Fruit fly (Drosophila melanogaster) whole organism, embryonic: ENCODE results near the gene CG11596.

Experiments
- Ada2b ChIP-seq: fragments of 200-800 bp; sonication (Bioruptor generic); IDR thresholded peaks from 2 replicates; pipeline ENCODE4 v1.3.6; 2022; ENCODE audit warnings: missing biosample characterization, missing genetic modification characterization
- Blimp-1 ChIP-seq: fragments of 200-800 bp; sonication (Bioruptor generic); optimal IDR thresholded peaks from 3 replicates; lab custom pipeline; 2018; ENCODE audit warnings: missing biosample characterization, missing genetic modification characterization, mild to moderate bottlenecking, moderate library complexity, missing genetic modification reagents
- BtbVII ChIP-seq: fragments of 200-800 bp; sonication (Bioruptor generic); optimal IDR thresholded peaks from 3 replicates; lab custom pipeline; 2017; ENCODE audit warnings: missing biosample characterization, mild to moderate bottlenecking, missing genetic modification characterization
- CG10321 ChIP-seq: fragments of 200-800 bp; sonication (Bioruptor generic); IDR thresholded peaks from 2 replicates; pipeline ENCODE4 v1.3.6; 2022; ENCODE audit warnings: missing biosample characterization, missing genetic modification characterization
- CG10366 ChIP-seq: fragments of 200-800 bp; sonication (Bioruptor generic); IDR thresholded peaks from 2 replicates; pipeline ENCODE4 v1.3.6; 2022; ENCODE audit warnings: missing biosample characterization, missing genetic modification characterization
- CG11456 ChIP-seq: fragments of 200-800 bp; sonication (Bioruptor generic); IDR thresholded peaks from 3 replicates; pipeline ENCODE4 v1.3.6; 2022; ENCODE audit warnings: missing biosample characterization, missing genetic modification characterization
- CG12155 ChIP-seq: fragments of 200-800 bp; sonication (Bioruptor generic); optimal IDR thresholded peaks from 3 replicates; lab custom pipeline; 2016; ENCODE audit warnings: missing biosample characterization, missing genetic modification characterization
- CG12219 ChIP-seq: fragments of 200-800 bp; sonication (Bioruptor generic); optimal IDR thresholded peaks from 3 replicates; lab custom pipeline; 2018; ENCODE audit warnings: missing biosample characterization, mild to moderate bottlenecking, missing genetic modification characterization
- CG12299 ChIP-seq: fragments of 200-800 bp; sonication (Bioruptor generic); optimal IDR thresholded peaks from 2 replicates; lab custom pipeline; 2018; ENCODE audit warnings: missing biosample characterization, mild to moderate bottlenecking, missing genetic modification characterization
- CG14441 ChIP-seq: fragments of 200-800 bp; sonication (Bioruptor generic); IDR thresholded peaks from 2 replicates; pipeline ENCODE4 v1.3.6; 2022; ENCODE audit warnings: missing biosample characterization, missing genetic modification characterization
- CG14860 ChIP-seq: fragments of 200-800 bp; sonication (Bioruptor generic); IDR thresholded peaks from 3 replicates; pipeline ENCODE4 v1.3.6; 2022; ENCODE audit warnings: missing biosample characterization, missing genetic modification characterization; ENCODE audit not compliant: partially characterized antibody
- CG1529 ChIP-seq: fragments of 200-800 bp; sonication (Bioruptor generic); optimal IDR thresholded peaks from 3 replicates; lab custom pipeline; 2018; ENCODE audit warnings: missing biosample characterization, missing genetic modification characterization
- CG1603 ChIP-seq: fragments of 200-800 bp; sonication (Bioruptor generic); optimal IDR thresholded peaks from 2 replicates; lab custom pipeline; 2019; ENCODE audit warnings: missing biosample characterization, mild to moderate bottlenecking, missing genetic modification characterization, moderate library complexity
- CG17186 ChIP-seq: fragments of 200-800 bp; sonication (Bioruptor generic); optimal IDR thresholded peaks from 3 replicates; lab custom pipeline; 2017; ENCODE audit warnings: missing biosample characterization, missing genetic modification reagents, missing genetic modification characterization
- CG17361 ChIP-seq: fragments of 200-800 bp; sonication (Bioruptor generic); IDR thresholded peaks from 3 replicates; pipeline ENCODE4 v1.3.6; 2022; ENCODE audit warnings: missing biosample characterization, missing genetic modification characterization
- CG17568 ChIP-seq: fragments of 200-800 bp; sonication (Bioruptor generic); optimal IDR thresholded peaks from 2 replicates; lab custom pipeline; 2018; ENCODE audit warnings: missing biosample characterization, mild to moderate bottlenecking, missing genetic modification characterization, moderate library complexity
- CG17829 ChIP-seq: fragments of 200-800 bp; optimal IDR thresholded peaks from 2 replicates; lab custom pipeline; 2019; ENCODE audit warnings: missing biosample characterization, mild to moderate bottlenecking, missing genetic modification characterization, moderate library complexity
- CG1792 ChIP-seq: fragments of 200-800 bp; sonication (Bioruptor generic); optimal IDR thresholded peaks from 2 replicates; lab custom pipeline; 2016; ENCODE audit warnings: missing biosample characterization, missing genetic modification characterization
- CG2199 ChIP-seq: fragments of 200-800 bp; sonication (Bioruptor generic); IDR thresholded peaks from 3 replicates; pipeline ENCODE4 v1.3.6; 2022; ENCODE audit warnings: missing biosample characterization, missing genetic modification characterization
- CG3065 ChIP-seq: fragments of 200-800 bp; sonication (Bioruptor generic); optimal IDR thresholded peaks from 2 replicates; lab custom pipeline; 2016; ENCODE audit warnings: missing biosample characterization, missing genetic modification characterization
- CG32767 ChIP-seq: fragments of 200-800 bp; sonication (Bioruptor generic); IDR thresholded peaks from 2 replicates; pipeline ENCODE4 v1.3.6; 2022; ENCODE audit warnings: missing biosample characterization, missing genetic modification characterization
- CG7786 ChIP-seq: fragments of 200-800 bp; sonication (Bioruptor generic); optimal IDR thresholded peaks from 2 replicates; lab custom pipeline; 2016; ENCODE audit warnings: missing biosample characterization, missing genetic modification characterization
- CG9932 ChIP-seq: fragments of 200-800 bp; sonication (Bioruptor generic); IDR thresholded peaks from 2 replicates; pipeline ENCODE4 v1.3.6; 2022; ENCODE audit warnings: missing biosample characterization, missing genetic modification characterization
- CkIIα-i1 ChIP-seq: fragments of 200-800 bp; sonication (Bioruptor generic); IDR thresholded peaks from 2 replicates; pipeline ENCODE4 v1.3.6; 2022; ENCODE audit warnings: missing biosample characterization, missing genetic modification characterization
- Dref ChIP-seq: fragments of 200-800 bp; sonication (Bioruptor generic); IDR thresholded peaks from 2 replicates; pipeline ENCODE4 v1.3.6; 2022; ENCODE audit warnings: missing biosample characterization, missing genetic modification characterization
- Gug ChIP-seq: fragments of 200-800 bp; sonication (Bioruptor generic); IDR thresholded peaks from 4 replicates; pipeline ENCODE4 v1.3.6; 2022; ENCODE audit warnings: missing biosample characterization, missing genetic modification characterization
- HLHmδ ChIP-seq: fragments of 200-800 bp; sonication (Bioruptor generic); optimal IDR thresholded peaks from 2 replicates; lab custom pipeline; 2018; ENCODE audit warnings: missing biosample characterization, mild to moderate bottlenecking, missing genetic modification characterization, moderate library complexity
- Hsf ChIP-seq: fragments of 200-800 bp; sonication (Bioruptor generic); optimal IDR thresholded peaks from 3 replicates; lab custom pipeline; 2016; ENCODE audit warnings: missing biosample characterization, missing genetic modification characterization
- Max ChIP-seq: fragments of 200-800 bp; sonication (Bioruptor generic); optimal IDR thresholded peaks from 2 replicates; lab custom pipeline; 2016; ENCODE audit warnings: missing biosample characterization, mild to moderate bottlenecking, missing genetic modification characterization
- Oli ChIP-seq: fragments of 200-800 bp; sonication (Bioruptor generic); optimal IDR thresholded peaks from 2 replicates; lab custom pipeline; 2018; ENCODE audit warnings: missing biosample characterization, mild to moderate bottlenecking, missing genetic modification characterization, moderate library complexity
- Optix ChIP-seq: fragments of 200-800 bp; sonication (Bioruptor generic); IDR thresholded peaks from 3 replicates; pipeline ENCODE4 v1.3.6; 2022; ENCODE audit warnings: missing biosample characterization, missing genetic modification characterization
- Sry-β ChIP-seq: fragments of 200-800 bp; sonication (Bioruptor generic); optimal IDR thresholded peaks from 2 replicates; lab custom pipeline; 2018; ENCODE audit warnings: missing biosample characterization, mild to moderate bottlenecking, missing genetic modification characterization, moderate library complexity
- az2 ChIP-seq: fragments of 200-800 bp; sonication (Bioruptor generic); optimal IDR thresholded peaks from 3 replicates; lab custom pipeline; 2016; ENCODE audit warnings: missing biosample characterization, missing genetic modification characterization
- bbx ChIP-seq: fragments of 200-800 bp; sonication (Bioruptor generic); IDR thresholded peaks from 2 replicates; pipeline ENCODE4 v1.3.6; 2022; ENCODE audit warnings: missing biosample characterization, missing genetic modification characterization; ENCODE audit not compliant: partially characterized antibody
- bigmax ChIP-seq: fragments of 200-800 bp; sonication (Bioruptor generic); optimal IDR thresholded peaks from 2 replicates; lab custom pipeline; 2018; ENCODE audit warnings: missing biosample characterization, mild to moderate bottlenecking, missing genetic modification characterization
- chinmo ChIP-seq: fragments of 200-800 bp; sonication (Bioruptor generic); IDR thresholded peaks from 4 replicates; pipeline ENCODE4 v1.3.6; 2022; ENCODE audit warnings: missing biosample characterization, missing genetic modification characterization; ENCODE audit not compliant: partially characterized antibody
- dan ChIP-seq: fragments of 200-800 bp; sonication (Bioruptor generic); IDR thresholded peaks from 2 replicates; pipeline ENCODE4 v1.3.6; 2022; ENCODE audit warnings: missing biosample characterization, missing genetic modification characterization
- danr ChIP-seq: fragments of 200-800 bp; sonication (Bioruptor generic); IDR thresholded peaks from 2 replicates; pipeline ENCODE4 v1.3.6; 2022; ENCODE audit warnings: missing biosample characterization, missing genetic modification characterization
- dmrt11E ChIP-seq: fragments of 200-800 bp; sonication (Bioruptor generic); optimal IDR thresholded peaks from 3 replicates; lab custom pipeline; 2018; ENCODE audit warnings: missing biosample characterization, mild to moderate bottlenecking, missing genetic modification characterization, moderate library complexity
- emc ChIP-seq: fragments of 200-800 bp; sonication (Bioruptor generic); optimal IDR thresholded peaks from 2 replicates; lab custom pipeline; 2016; ENCODE audit warnings: missing biosample characterization, missing genetic modification characterization
- eve ChIP-seq, 2 experiments: fragments of >200 bp; optimal IDR thresholded peaks; 2 replicates each; lab custom pipeline; 2017; ENCODE audit warnings: missing biosample characterization in 2 of 2, missing genetic modification characterization in 2 of 2
- klu ChIP-seq: fragments of 200-800 bp; sonication (Bioruptor generic); IDR thresholded peaks from 2 replicates; pipeline ENCODE4 v1.3.6; 2022; ENCODE audit warnings: missing biosample characterization, missing genetic modification characterization
- nerfin-1 ChIP-seq: fragments of 200-800 bp; sonication (Bioruptor generic); optimal IDR thresholded peaks from 3 replicates; lab custom pipeline; 2019; ENCODE audit warnings: missing biosample characterization, mild to moderate bottlenecking, missing genetic modification characterization, moderate library complexity
- pzg ChIP-seq: fragments of 200-800 bp; sonication (Bioruptor generic); optimal IDR thresholded peaks from 3 replicates; lab custom pipeline; 2018; ENCODE audit warnings: missing biosample characterization, mild to moderate bottlenecking, missing genetic modification characterization, moderate library complexity
- repo ChIP-seq: fragments of 200-800 bp; sonication (Bioruptor generic); optimal IDR thresholded peaks from 2 replicates; lab custom pipeline; 2016; ENCODE audit warnings: missing biosample characterization, missing genetic modification characterization
- ro ChIP-seq: fragments of 200-800 bp; sonication (Bioruptor generic); IDR thresholded peaks from 2 replicates; pipeline ENCODE4 v1.3.6; 2022; ENCODE audit warnings: missing biosample characterization, missing genetic modification characterization
- salm ChIP-seq: fragments of 200-800 bp; sonication (Bioruptor generic); optimal IDR thresholded peaks from 2 replicates; lab custom pipeline; 2018; ENCODE audit warnings: missing biosample characterization, mild to moderate bottlenecking, missing genetic modification characterization
- sqz ChIP-seq: fragments of 200-800 bp; sonication (Bioruptor generic); optimal IDR thresholded peaks from 3 replicates; lab custom pipeline; 2018; ENCODE audit warnings: missing biosample characterization, mild to moderate bottlenecking, missing genetic modification characterization
- sug ChIP-seq: fragments of 200-800 bp; optimal IDR thresholded peaks from 2 replicates; lab custom pipeline; 2019; ENCODE audit warnings: missing biosample characterization, mild to moderate bottlenecking, missing genetic modification characterization, moderate library complexity
- trh ChIP-seq: fragments of 200-800 bp; sonication (Bioruptor generic); optimal IDR thresholded peaks from 2 replicates; lab custom pipeline; 2016; ENCODE audit warnings: missing biosample characterization, missing genetic modification characterization
- unc-4 ChIP-seq: fragments of 200-800 bp; sonication (Bioruptor generic); IDR thresholded peaks from 2 replicates; pipeline ENCODE4 v1.3.6; 2022; ENCODE audit warnings: missing biosample characterization, missing genetic modification characterization; ENCODE audit not compliant: partially characterized antibody
- yki ChIP-seq: fragments of >200 bp; optimal IDR thresholded peaks from 3 replicates; lab custom pipeline; 2018
- z ChIP-seq: fragments of 200-800 bp; sonication (Bioruptor generic); IDR thresholded peaks from 3 replicates; pipeline ENCODE4 v1.3.6; 2022; ENCODE audit warnings: missing biosample characterization, missing genetic modification characterization

Gene CG11596

dm6 chrX:1941669-1942092, 14.2 kb downstream of the CG11596 start, which contains the start of gene Hr4 (continued):
- TF ChIP-seq Ada2b (GFP tag; lab: Robert Waterston, UW), result no peak
- TF ChIP-seq CG2199, result no peak
- no peak for TF ChIP-seq CkIIα-i1 (GFP tag; lab: Robert Waterston, UW)
- no peak for TF ChIP-seq ro
- no peak for TF ChIP-seq klu (GFP tag; lab: Robert Waterston, UW)
- TF ChIP-seq Oli (tag; lab: Kevin White, UChicago), result no peak
- TF ChIP-seq eve (GFP tag; optimal IDR thresholded peaks at IDR 0.05; lab: Kevin White, UChicago), result no peak
- no peak for TF ChIP-seq CG12299 (tag; lab: Kevin White, UChicago)
- TF ChIP-seq unc-4 (GFP tag; lab: Robert Waterston, UW), result peak; percentile 37; the same call in 1 of the 2 replicates
- no peak for TF ChIP-seq CG1792
- TF ChIP-seq Blimp-1 (GFP tag; lab: Kevin White, UChicago), result no peak
- no peak for TF ChIP-seq pzg (GFP tag; lab: Kevin White, UChicago)
- no peak for TF ChIP-seq sug
- TF ChIP-seq trh (GFP tag; lab: Kevin White, UChicago), result no peak
- no peak for TF ChIP-seq CG17361 (GFP tag; lab: Robert Waterston, UW)
- TF ChIP-seq yki, result peak; percentile 79
- no peak for TF ChIP-seq CG10321 (GFP tag; lab: Robert Waterston, UW)
- TF ChIP-seq nerfin-1 (tag; lab: Kevin White, UChicago), result no peak
- TF ChIP-seq chinmo, result no peak
- TF ChIP-seq BtbVII (GFP tag; lab: Kevin White, UChicago), result no peak
- no peak for TF ChIP-seq salm (tag; lab: Kevin White, UChicago)
- peak; percentile 13 for TF ChIP-seq HLHmδ (GFP tag; lab: Kevin White, UChicago)
- TF ChIP-seq Hsf (GFP tag; lab: Kevin White, UChicago), result no peak
- no peak for TF ChIP-seq dan (GFP tag; lab: Robert Waterston, UW)
- TF ChIP-seq CG17568 (GFP tag; lab: Kevin White, UChicago), result peak; percentile 4
- no peak for TF ChIP-seq CG14441 (GFP tag; lab: Robert Waterston, UW)
- no peak for TF ChIP-seq CG32767
- TF ChIP-seq az2 (GFP tag; lab: Kevin White, UChicago), result no peak
- no peak for TF ChIP-seq CG3065 (GFP tag; lab: Kevin White, UChicago)
- TF ChIP-seq dmrt11E (tag; lab: Kevin White, UChicago), result no peak
- TF ChIP-seq CG9932 (GFP tag; lab: Robert Waterston, UW), result no peak
- TF ChIP-seq CG12155 (GFP tag; lab: Kevin White, UChicago), result no peak
- TF ChIP-seq Gug (GFP tag; lab: Robert Waterston, UW), result no peak
- TF ChIP-seq Sry-β (GFP tag; lab: Kevin White, UChicago), result no peak
- TF ChIP-seq CG17829 (tag; lab: Kevin White, UChicago), result no peak
- no peak for TF ChIP-seq Max (GFP tag; lab: Kevin White, UChicago)
- TF ChIP-seq CG11456 (GFP tag; lab: Robert Waterston, UW), result no peak
- no peak for TF ChIP-seq bigmax
- 0 out of 2 replicates have a peak, but pooled peaks have one; percentile 23 for TF ChIP-seq bbx (GFP tag; lab: Robert Waterston, UW)
- no peak for TF ChIP-seq CG10366
- no peak for TF ChIP-seq Dref
- no peak for TF ChIP-seq CG14860
- TF ChIP-seq CG17186 (GFP tag; lab: Kevin White, UChicago), result no peak
- no peak for TF ChIP-seq CG1529
- no peak for TF ChIP-seq CG1603 (tag; lab: Kevin White, UChicago)
- no peak for TF ChIP-seq repo (GFP tag; lab: Kevin White, UChicago)
- TF ChIP-seq CG12219 (GFP tag; lab: Kevin White, UChicago), result no peak
- no peak for TF ChIP-seq CG7786 (GFP tag; lab: Kevin White, UChicago)
- no peak for TF ChIP-seq Optix
- peak; percentile 32 for TF ChIP-seq sqz (GFP tag; lab: Kevin White, UChicago)
- no peak for TF ChIP-seq danr (GFP tag; lab: Robert Waterston, UW)
- TF ChIP-seq z (GFP tag; lab: Robert Waterston, UW), result peak; percentile 31; the same call in 1 of the 3 replicates
- no peak for TF ChIP-seq emc (GFP tag; lab: Kevin White, UChicago)
